Fruit fly (Drosophila melanogaster) whole organism, prepupa: ENCODE results near the gene CG6495.
A peak's percentile ranks its signal among the peaks of the same experiment; 100 is the strongest.

Source experiments
- CG11294 ChIP-seq: fragments of 200-800 bp; sonication (Bioruptor generic); IDR thresholded peaks from 2 replicates; pipeline ENCODE4 v1.3.6; 2022; ENCODE audit warnings: missing biosample characterization, missing genetic modification characterization
- CG15336 ChIP-seq: fragments of 200-800 bp; sonication (Bioruptor generic); IDR thresholded peaks from 2 replicates; pipeline ENCODE4 v1.3.6; 2022; ENCODE audit warnings: missing biosample characterization, missing genetic modification characterization
- CG16779 ChIP-seq: fragments of 200-800 bp; sonication (Bioruptor generic); optimal IDR thresholded peaks from 3 replicates; lab custom pipeline; 2017; ENCODE audit warnings: missing biosample characterization, mild to moderate bottlenecking, missing genetic modification characterization
- CG3032 ChIP-seq: fragments of 200-800 bp; optimal IDR thresholded peaks from 2 replicates; lab custom pipeline; 2019; ENCODE audit warnings: missing biosample characterization, mild to moderate bottlenecking, missing genetic modification characterization, moderate library complexity
- CG32006 ChIP-seq: fragments of 200-800 bp; sonication (Bioruptor generic); optimal IDR thresholded peaks from 3 replicates; lab custom pipeline; 2017; ENCODE audit warnings: missing biosample characterization, mild to moderate bottlenecking, missing genetic modification characterization
- CG34406 ChIP-seq: fragments of 200-800 bp; sonication (Bioruptor generic); optimal IDR thresholded peaks from 3 replicates; lab custom pipeline; 2016; ENCODE audit warnings: missing biosample characterization, missing genetic modification characterization
- CG6854 ChIP-seq: fragments of 200-800 bp; sonication (Bioruptor generic); optimal IDR thresholded peaks from 2 replicates; lab custom pipeline; 2017; ENCODE audit warnings: missing biosample characterization, mild to moderate bottlenecking, missing genetic modification characterization
- CG8119 ChIP-seq: fragments of 200-800 bp; sonication (Bioruptor generic); IDR thresholded peaks from 3 replicates; pipeline ENCODE4 v1.3.6; 2022; ENCODE audit warnings: missing biosample characterization, missing genetic modification characterization
- CG8319 ChIP-seq: fragments of 200-800 bp; sonication (Bioruptor generic); optimal IDR thresholded peaks from 3 replicates; lab custom pipeline; 2016; ENCODE audit warnings: missing biosample characterization, missing genetic modification characterization
- Eip75B ChIP-seq: fragments of 200-800 bp; sonication (Bioruptor generic); optimal IDR thresholded peaks from 3 replicates; lab custom pipeline; 2016; ENCODE audit warnings: missing biosample characterization, missing genetic modification characterization
- Ets96B ChIP-seq: fragments of 200-800 bp; optimal IDR thresholded peaks from 2 replicates; lab custom pipeline; 2019; ENCODE audit warnings: missing biosample characterization, mild to moderate bottlenecking, missing genetic modification characterization, moderate library complexity
- Gug ChIP-seq: fragments of 200-800 bp; sonication (Bioruptor generic); IDR thresholded peaks from 2 replicates; pipeline ENCODE4 v1.3.6; 2022; ENCODE audit warnings: missing biosample characterization, missing genetic modification characterization
- Lpt ChIP-seq: fragments of 200-800 bp; sonication (Bioruptor generic); optimal IDR thresholded peaks from 3 replicates; lab custom pipeline; 2016; ENCODE audit warnings: missing biosample characterization, missing genetic modification characterization
- Met ChIP-seq: fragments of 200-800 bp; sonication (Bioruptor generic); optimal IDR thresholded peaks from 3 replicates; lab custom pipeline; 2016; ENCODE audit warnings: missing biosample characterization, missing genetic modification characterization
- OdsH ChIP-seq: fragments of 200-800 bp; sonication (Bioruptor generic); optimal IDR thresholded peaks from 3 replicates; lab custom pipeline; 2016; ENCODE audit warnings: missing biosample characterization, missing genetic modification characterization
- Smox ChIP-seq: fragments of 200-800 bp; sonication (Bioruptor generic); optimal IDR thresholded peaks from 3 replicates; lab custom pipeline; 2016; ENCODE audit warnings: missing biosample characterization, missing genetic modification characterization
- achi ChIP-seq: fragments of 200-800 bp; sonication (Bioruptor generic); optimal IDR thresholded peaks from 3 replicates; lab custom pipeline; 2016; ENCODE audit warnings: missing biosample characterization, missing genetic modification characterization
- esn ChIP-seq: fragments of 200-800 bp; sonication (Bioruptor generic); optimal IDR thresholded peaks from 2 replicates; lab custom pipeline; 2016; ENCODE audit warnings: missing biosample characterization, mild to moderate bottlenecking, missing genetic modification characterization, moderate library complexity
- fd59A ChIP-seq: fragments of 200-800 bp; sonication (Bioruptor generic); optimal IDR thresholded peaks from 2 replicates; lab custom pipeline; 2017; ENCODE audit warnings: missing biosample characterization, mild to moderate bottlenecking, missing genetic modification characterization, missing genetic modification reagents
- net ChIP-seq: fragments of 200-800 bp; sonication (Bioruptor generic); optimal IDR thresholded peaks from 3 replicates; lab custom pipeline; 2016; ENCODE audit warnings: missing biosample characterization, missing genetic modification characterization

The CG6495 gene

DNA sequence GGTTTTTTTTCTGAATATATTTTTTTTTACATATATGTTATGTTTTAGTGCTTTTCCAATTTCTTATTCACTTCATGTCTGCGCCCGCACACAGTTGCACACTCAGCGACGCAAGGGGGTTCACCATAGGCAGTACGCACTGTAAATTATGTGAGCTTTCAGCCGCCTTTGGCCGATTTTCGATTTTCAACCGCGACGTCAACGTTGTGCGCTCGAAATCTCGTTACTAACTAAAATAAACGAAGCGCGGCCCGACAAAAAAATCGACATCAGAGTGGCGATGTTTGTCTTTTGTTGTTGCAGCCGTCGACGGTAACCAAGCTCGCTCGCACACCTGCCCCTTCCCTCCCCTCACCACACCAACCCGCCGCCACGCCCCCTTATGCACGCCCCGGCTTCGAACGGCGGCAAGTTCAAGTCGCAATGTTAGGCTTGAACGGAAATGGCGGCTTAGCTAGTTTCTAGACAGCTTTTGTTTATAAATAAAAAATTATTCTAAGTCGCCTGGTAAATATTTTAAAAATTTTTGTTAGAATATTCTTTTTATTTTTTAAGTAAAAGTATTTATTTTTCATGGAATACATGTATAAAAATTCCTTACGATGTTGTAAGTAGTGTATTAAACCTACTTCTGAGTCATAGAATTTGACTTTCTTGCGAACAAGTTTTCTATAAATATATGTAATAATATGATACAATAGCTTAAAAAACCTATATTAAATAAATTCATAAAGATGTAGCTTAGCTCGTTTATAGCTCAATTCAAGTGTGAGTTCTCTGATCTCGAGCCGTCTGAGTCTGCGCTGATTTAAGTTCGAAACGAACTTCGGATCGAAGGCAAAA lies 40.2 kb downstream of the CG6495 start, which contains the start of gene CG31869 (continued):
- peak; percentile 5 for TF ChIP-seq CG34406 (GFP tag; lab: Kevin White, UChicago)
- no peak for TF ChIP-seq CG6854 (GFP tag; lab: Kevin White, UChicago)
- TF ChIP-seq esn (GFP tag; lab: Kevin White, UChicago): no peak
- TF ChIP-seq CG15336 (GFP tag; lab: Robert Waterston, UW): peak; percentile 65
- no peak for TF ChIP-seq fd59A (GFP tag; lab: Kevin White, UChicago)
- no peak for TF ChIP-seq CG16779 (tag; lab: Kevin White, UChicago)
- TF ChIP-seq CG8319: no peak
- TF ChIP-seq OdsH (GFP tag; lab: Kevin White, UChicago): peak; percentile 13
- peak; percentile 6 for TF ChIP-seq Eip75B (GFP tag; lab: Kevin White, UChicago)
- peak; percentile 54 for TF ChIP-seq net
- peak; percentile 48; the same call in 1 of the 3 replicates for TF ChIP-seq CG8119
- TF ChIP-seq CG32006 (GFP tag; lab: Kevin White, UChicago): peak; percentile 50
- TF ChIP-seq Ets96B (tag; lab: Kevin White, UChicago): no peak
- no peak for TF ChIP-seq CG11294
- peak; percentile 1 for TF ChIP-seq CG3032 (tag; lab: Kevin White, UChicago)
- no peak for TF ChIP-seq Gug
- peak; percentile 8 for TF ChIP-seq Smox (GFP tag; lab: Kevin White, UChicago)
- TF ChIP-seq Lpt: peak; percentile 21
- peak; percentile 13 for TF ChIP-seq achi (GFP tag; lab: Kevin White, UChicago)
- peak; percentile 39 for TF ChIP-seq Met (GFP tag; lab: Kevin White, UChicago)

DNA sequence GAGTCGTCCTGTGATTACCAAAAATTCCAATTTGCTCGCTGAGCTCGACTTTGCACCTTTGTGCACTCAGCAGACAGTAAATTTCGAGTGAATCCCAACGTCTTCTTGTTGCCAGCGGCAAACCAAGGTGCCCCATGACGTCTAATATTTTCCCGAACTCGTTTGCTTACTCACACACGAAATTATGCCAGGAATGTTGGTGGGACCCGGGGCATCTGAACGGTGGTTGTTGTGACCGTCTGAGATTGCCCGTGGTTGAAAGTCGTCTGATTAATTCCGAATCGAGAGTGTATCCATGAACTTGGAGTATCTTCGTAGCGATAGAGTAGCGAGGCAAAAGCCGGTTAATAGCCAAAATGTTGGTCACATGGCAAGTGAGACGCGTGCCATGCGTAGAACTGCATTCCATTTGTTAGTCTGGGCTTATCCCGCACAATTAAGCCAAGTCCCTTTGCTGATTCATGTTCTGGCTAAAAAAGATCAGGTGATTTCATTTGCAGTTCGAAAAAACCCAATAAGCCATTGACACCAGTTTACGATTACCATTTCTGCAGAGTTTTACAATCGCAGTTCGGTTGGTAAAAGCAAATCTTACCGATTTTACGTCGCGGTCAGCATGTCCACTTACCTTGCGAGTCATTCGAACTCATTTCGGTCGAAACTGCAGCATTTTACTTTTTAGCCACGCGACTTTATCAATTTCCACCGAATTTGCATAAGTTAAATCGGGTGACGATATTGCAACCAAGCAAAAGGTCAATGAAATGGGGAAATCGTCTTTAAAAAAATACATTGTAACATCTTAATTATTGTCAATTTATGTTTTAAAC lies 41.2 kb downstream of the CG6495 start:
- no peak for TF ChIP-seq Ets96B (tag; lab: Kevin White, UChicago)
- TF ChIP-seq, all 60 proteins: peak for 0
